Worm (Caenorhabditis elegans) whole organism, dauer: ENCODE measurements around the gene rpl-36.

Experiments used
- unc-62 ChIP-seq: sonication (generic microtip); optimal IDR thresholded peaks from 2 replicates; lab custom pipeline; 2017; ENCODE audit warnings: missing biosample characterization, missing genetic modification reagents, missing genetic modification characterization

Gene rpl-36

DNA sequence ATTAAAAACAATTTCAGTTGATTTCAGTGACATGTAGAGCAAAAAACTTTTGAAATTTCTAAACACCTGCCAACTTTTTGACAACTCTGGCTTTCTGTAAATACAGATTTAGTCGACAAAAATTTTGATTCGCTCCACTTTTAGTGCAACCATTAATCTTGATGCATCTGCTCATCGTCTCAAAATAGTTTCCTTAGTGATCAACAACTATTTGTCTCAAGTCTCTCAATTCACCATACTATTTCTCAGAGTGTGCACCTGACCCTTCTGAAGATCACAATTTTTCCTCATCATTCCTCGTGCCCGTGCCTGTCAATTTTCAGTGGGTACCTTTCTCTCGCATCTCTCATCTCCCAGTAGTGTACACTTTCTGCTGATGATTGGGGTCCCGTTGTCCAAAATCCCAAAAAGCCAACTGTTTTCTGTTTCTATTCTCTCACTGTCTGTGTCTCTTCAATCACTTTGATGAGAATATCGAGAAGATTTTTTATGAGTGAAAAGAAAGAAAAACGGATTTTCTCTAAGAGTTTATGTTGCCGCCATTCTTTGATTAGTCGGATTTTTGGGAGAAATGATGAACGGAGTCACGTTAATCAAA lies 37.0 kb downstream of the rpl-36 start:
- no peak for TF ChIP-seq unc-62 (GFP tag; lab: Kevin White, UChicago)

DNA sequence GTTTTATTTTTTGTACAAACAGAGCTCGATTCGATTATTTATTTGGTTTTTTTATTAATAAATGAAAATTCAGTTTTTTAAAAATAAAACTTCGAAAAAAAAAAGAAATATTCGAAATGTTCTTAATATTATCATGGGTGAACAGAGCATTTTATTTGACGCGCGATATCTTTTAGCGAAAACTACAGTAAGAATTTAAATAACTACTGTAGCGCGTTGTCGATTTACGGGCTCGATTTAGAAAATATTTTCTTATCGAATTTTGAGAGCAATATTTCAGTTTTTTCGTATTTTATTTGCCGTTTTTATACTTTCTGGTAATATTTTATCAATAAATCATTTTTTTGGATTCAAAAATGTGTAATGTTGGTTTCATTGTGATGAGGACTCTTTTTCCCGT lies 41.1 kb downstream of the rpl-36 start:
- no peak for TF ChIP-seq unc-62 (GFP tag; lab: Kevin White, UChicago)

DNA sequence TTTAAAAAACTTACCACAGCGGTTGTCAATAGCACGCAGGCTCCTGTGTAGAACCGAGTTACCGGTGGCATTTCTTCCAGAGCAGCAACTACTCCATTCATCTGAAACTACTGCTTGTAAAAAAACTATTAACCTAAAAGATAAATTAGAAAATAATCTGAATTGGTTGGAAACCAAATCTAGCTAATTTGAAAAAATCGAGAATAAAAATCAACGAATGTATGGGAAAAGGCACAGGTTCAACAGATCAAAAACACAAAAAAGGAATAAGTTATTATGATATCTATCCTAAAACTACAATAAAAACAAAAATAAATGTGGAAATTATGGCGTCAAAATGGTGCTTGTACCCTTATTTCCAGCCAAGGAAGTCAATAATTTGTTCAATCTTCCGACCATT lies 43.0 kb downstream of the rpl-36 start, which contains the start of gene der-2:
Gene der-2, minus strand, starts transcription at position 101 of the 400 bp plus-strand sequence.
- no peak for TF ChIP-seq unc-62 (GFP tag; lab: Kevin White, UChicago)

DNA sequence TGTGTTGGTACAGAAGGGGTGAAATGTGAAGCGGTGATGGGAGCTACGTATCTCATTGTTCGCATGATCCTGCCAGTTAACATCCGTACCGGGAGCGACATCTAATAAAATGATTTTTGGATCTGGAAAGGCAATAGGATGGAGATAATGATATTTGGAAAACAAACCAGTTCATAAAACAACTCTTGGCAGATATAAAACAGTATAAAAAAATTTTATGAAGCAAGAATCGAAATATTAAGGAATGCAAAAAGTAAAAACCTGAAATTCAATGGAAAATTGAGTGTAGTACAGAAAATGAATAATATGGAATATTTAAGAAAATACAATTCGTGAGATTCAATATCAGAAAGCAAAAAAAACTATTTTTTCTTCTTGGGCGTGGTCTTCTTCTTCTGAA lies 46.6 kb downstream of the rpl-36 start, which contains the start of gene hsp-75:
Gene hsp-75, minus strand, starts transcription at position 101 of the 400 bp plus-strand sequence.
- TF ChIP-seq unc-62 (GFP tag; lab: Kevin White, UChicago) = no peak

DNA sequence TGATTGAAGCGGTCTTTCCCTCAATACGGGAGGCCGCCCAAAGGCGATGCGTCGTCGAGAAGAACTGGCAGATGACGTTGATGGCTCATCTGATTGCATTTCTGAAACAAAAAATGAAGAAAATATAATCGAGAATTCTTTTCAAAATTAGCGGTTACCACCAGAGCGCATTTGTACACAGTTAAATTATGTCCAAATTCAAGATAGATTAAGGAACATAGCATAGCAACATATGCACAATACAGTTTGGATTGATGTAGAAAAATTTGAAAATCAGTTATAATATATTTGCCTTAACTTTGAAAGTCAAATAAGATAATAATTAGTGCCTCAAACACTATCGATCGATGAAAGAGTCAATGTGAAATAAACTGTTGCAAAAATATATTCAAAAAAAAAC lies 49.6 kb downstream of the rpl-36 start, which contains the start of gene R151.8:
Gene R151.8, minus strand, starts transcription at position 101 of the 400 bp plus-strand sequence.
- TF ChIP-seq unc-62 (GFP tag; lab: Kevin White, UChicago) = no peak
